Worm (Caenorhabditis elegans): ENCODE measurements around the gene mes-2.
A peak's percentile ranks its signal among the peaks of the same experiment; 100 is the strongest.

Gene mes-2

DNA sequence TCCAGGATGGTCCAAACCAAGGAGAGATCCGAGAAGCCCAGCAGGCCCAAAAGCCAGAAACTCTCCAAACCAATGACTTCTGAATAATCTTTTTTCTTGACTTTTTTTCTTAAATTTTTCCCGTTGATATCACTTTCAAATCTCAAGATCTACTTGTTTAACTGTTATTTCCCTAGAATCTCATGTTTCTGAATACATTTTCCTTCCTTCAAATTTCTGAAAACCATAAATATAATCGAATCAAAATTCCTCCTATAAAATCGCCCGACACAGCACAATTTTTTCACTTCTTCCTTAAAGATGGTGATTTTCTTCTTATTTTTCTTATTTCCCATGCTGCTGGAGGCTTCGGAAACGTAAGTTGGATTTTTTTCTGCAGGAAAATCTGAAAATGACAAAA is 4.4 kb downstream of the mes-2 start, which contains the start of gene F26H11.8:
F26H11.8 (plus strand) TSS at position 301 of the 400 bp plus-strand sequence.
- TF ChIP-seq zip-8 (tag; optimal IDR thresholded peaks at IDR 0.05): no peak
- TF ChIP-seq drap-1 (GFP tag; optimal IDR thresholded peaks at IDR 0.05): no peak
- no peak for TF ChIP-seq unc-62 (GFP tag; optimal IDR thresholded peaks at IDR 0.05)
- TF ChIP-seq nhr-28 (tag; optimal IDR thresholded peaks at IDR 0.05): no peak
- TF ChIP-seq sem-2 (GFP tag; optimal IDR thresholded peaks at IDR 0.05): no peak
- no peak for TF ChIP-seq hlh-1 (tag; optimal IDR thresholded peaks at IDR 0.05)

DNA sequence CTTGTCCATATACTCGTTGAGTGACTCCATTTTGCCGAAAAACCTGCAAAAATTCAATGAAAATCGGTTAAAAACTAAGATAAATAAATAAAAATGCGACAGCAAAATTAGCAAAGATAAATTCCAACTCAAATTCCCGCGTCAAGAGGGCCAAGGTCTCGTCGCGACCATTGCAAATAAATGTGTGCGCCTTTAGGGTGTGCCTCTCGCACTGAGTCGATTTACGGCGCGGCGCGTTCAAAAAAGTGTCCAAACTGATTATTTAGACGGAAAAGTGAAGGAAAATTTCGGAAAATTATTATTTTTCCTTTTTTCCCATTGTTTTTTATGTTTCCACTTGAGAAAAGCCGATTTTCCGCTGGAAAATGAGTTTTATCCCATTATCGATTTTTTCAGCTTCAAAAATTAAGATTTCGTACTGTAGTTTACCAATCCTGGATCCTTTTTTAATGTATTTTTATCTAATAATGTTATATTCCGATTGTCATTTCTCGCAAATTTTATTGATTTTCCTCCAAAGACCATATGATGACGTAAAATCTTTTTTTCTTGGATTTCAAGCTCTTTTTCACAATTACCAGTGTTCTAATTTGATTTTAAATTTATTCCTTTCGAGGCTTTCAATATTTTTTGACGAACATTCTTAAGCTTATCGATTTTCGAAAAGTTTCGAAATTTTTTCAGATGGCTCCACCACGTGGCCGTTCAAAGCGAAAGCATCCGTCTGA is 6.4 kb downstream of the mes-2 start, which contains the start of the genes kbp-3 and nurf-1:
kbp-3 (minus strand) TSS at position 43 of the 728 bp plus-strand sequence.
nurf-1 (plus strand) TSS at position 678 of the 728 bp plus-strand sequence.
- TF ChIP-seq zip-8 (tag; optimal IDR thresholded peaks at IDR 0.05) (no peak), hlh-1 (tag; optimal IDR thresholded peaks at IDR 0.05) (peak; percentile 37), snpc-4 (tag; optimal IDR thresholded peaks at IDR 0.05) (no peak), bed-3 (GFP tag; optimal IDR thresholded peaks at IDR 0.05) (no peak), lin-13 (tag; optimal IDR thresholded peaks at IDR 0.05) (peak; percentile 49), nhr-237 (tag; optimal IDR thresholded peaks at IDR 0.05) (peak; percentile 22), ceh-83 (GFP tag; optimal IDR thresholded peaks at IDR 0.05) (no peak), unc-62 (GFP tag; optimal IDR thresholded peaks at IDR 0.05) (peak; percentile 18), pha-4 (tag; optimal IDR thresholded peaks at IDR 0.05) (peak; percentile 32), unc-120 (tag; optimal IDR thresholded peaks at IDR 0.05; ENCODE audit: poor library complexity, severe bottlenecking) (peak; percentile 56), cnd-1 (tag; optimal IDR thresholded peaks at IDR 0.05) (peak; percentile 1), ceh-39 (tag; optimal IDR thresholded peaks at IDR 0.05) (peak; percentile 15), unc-39 (tag; optimal IDR thresholded peaks at IDR 0.05) (no peak), sptf-1 (tag; optimal IDR thresholded peaks at IDR 0.05) (peak; percentile 21), lsy-2 (tag; optimal IDR thresholded peaks at IDR 0.05) (peak; percentile 62), ceh-43 (GFP tag; optimal IDR thresholded peaks at IDR 0.05) (no peak), nhr-28 (tag; optimal IDR thresholded peaks at IDR 0.05) (no peak), ces-1 (GFP tag; optimal IDR thresholded peaks at IDR 0.05) (peak; percentile 57), elt-3 (tag; optimal IDR thresholded peaks at IDR 0.05) (no peak), mab-5 (tag; optimal IDR thresholded peaks at IDR 0.05) (no peak), mep-1 (tag; optimal IDR thresholded peaks at IDR 0.05) (peak; percentile 79)

DNA sequence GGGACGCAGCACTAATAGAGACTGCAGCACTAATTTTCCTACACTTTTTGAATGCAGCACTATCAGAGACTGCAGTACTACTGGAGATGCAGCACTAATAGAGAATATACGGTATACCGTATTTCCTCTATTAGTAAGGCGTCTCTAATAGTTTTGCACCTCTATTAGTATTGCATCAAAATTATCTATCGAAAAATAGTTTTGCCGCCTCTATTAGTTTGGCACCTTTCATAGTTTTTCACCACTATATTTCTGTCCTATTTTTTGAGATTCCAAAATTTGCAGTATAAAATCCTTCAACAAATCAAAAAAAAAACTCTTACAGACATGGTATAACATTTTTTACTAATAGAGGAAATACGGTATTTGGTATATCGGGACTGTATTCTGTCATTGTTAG is 10.0 kb downstream of the mes-2 start:
- TF ChIP-seq mab-5 (tag; optimal IDR thresholded peaks at IDR 0.05) (no peak), ceh-83 (GFP tag; optimal IDR thresholded peaks at IDR 0.05) (no peak), elt-1 (tag; optimal IDR thresholded peaks at IDR 0.05; ENCODE audit: borderline replicate concordance, insufficient read depth) (no peak), blmp-1 (tag; optimal IDR thresholded peaks at IDR 0.05) (no peak), ces-1 (GFP tag; optimal IDR thresholded peaks at IDR 0.05) (no peak), unc-120 (tag; optimal IDR thresholded peaks at IDR 0.05; ENCODE audit: poor library complexity, severe bottlenecking) (no peak), lsy-2 (tag; optimal IDR thresholded peaks at IDR 0.05) (no peak), snpc-4 (tag; optimal IDR thresholded peaks at IDR 0.05) (no peak), sptf-1 (tag; optimal IDR thresholded peaks at IDR 0.05) (no peak)

DNA sequence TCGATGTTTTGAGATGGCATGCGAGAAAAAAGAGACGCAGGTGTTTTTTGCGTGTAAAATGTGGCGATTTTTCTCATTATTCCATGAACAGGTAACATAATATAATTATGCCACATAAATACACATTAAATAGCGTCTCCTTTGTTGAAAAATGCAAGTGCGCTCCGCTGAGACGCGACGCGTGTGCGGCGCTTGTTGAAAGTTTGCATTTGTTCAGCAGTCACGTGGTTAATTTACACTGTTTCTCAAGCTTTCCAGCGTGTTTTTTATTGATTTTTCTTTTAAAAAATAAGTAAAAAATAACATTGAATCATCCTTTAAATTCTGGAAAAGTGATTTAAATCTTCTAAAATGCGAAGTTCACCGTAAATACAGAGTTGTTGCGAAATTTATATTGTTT is 15.8 kb downstream of the mes-2 start:
- TF ChIP-seq flh-1 (GFP tag; optimal IDR thresholded peaks at IDR 0.05) (no peak), mls-2 (tag; optimal IDR thresholded peaks at IDR 0.05) (no peak), sptf-1 (tag; optimal IDR thresholded peaks at IDR 0.05) (peak; percentile 18), ces-1 (GFP tag; optimal IDR thresholded peaks at IDR 0.05) (peak; percentile 91), ztf-11 (tag; optimal IDR thresholded peaks at IDR 0.05) (no peak), ceh-43 (GFP tag; optimal IDR thresholded peaks at IDR 0.05) (peak; percentile 25), tbx-8 (GFP tag; optimal IDR thresholded peaks at IDR 0.05) (no peak), ceh-83 (GFP tag; optimal IDR thresholded peaks at IDR 0.05) (peak; percentile 26), nhr-12 (tag; optimal IDR thresholded peaks at IDR 0.05) (no peak), unc-120 (tag; optimal IDR thresholded peaks at IDR 0.05; ENCODE audit: poor library complexity, severe bottlenecking) (peak; percentile 32), nhr-237 (tag; optimal IDR thresholded peaks at IDR 0.05) (peak; percentile 85), ceh-39 (tag; optimal IDR thresholded peaks at IDR 0.05) (peak; percentile 64), lsy-2 (tag; optimal IDR thresholded peaks at IDR 0.05) (peak; percentile 69), zip-8 (tag; optimal IDR thresholded peaks at IDR 0.05) (no peak), cnd-1 (tag; optimal IDR thresholded peaks at IDR 0.05) (no peak), blmp-1 (tag; optimal IDR thresholded peaks at IDR 0.05) (no peak), lin-32 (GFP tag; optimal IDR thresholded peaks at IDR 0.05) (no peak), lin-13 (tag; optimal IDR thresholded peaks at IDR 0.05) (peak; percentile 82), elt-1 (tag; optimal IDR thresholded peaks at IDR 0.05; ENCODE audit: borderline replicate concordance, insufficient read depth) (no peak), snpc-4 (tag; optimal IDR thresholded peaks at IDR 0.05) (no peak), nhr-28 (tag; optimal IDR thresholded peaks at IDR 0.05) (no peak), hlh-1 (tag; optimal IDR thresholded peaks at IDR 0.05) (peak; percentile 54), unc-39 (tag; optimal IDR thresholded peaks at IDR 0.05) (no peak), mep-1 (tag; optimal IDR thresholded peaks at IDR 0.05) (peak; percentile 82), drap-1 (GFP tag; optimal IDR thresholded peaks at IDR 0.05) (no peak), nhr-76 (tag; optimal IDR thresholded peaks at IDR 0.05) (no peak), unc-62 (GFP tag; optimal IDR thresholded peaks at IDR 0.05) (no peak), sem-2 (GFP tag; optimal IDR thresholded peaks at IDR 0.05) (no peak), mab-5 (tag; optimal IDR thresholded peaks at IDR 0.05) (no peak), pha-4 (tag; optimal IDR thresholded peaks at IDR 0.05) (peak; percentile 95), nhr-2 (tag; optimal IDR thresholded peaks at IDR 0.05) (peak; percentile 12), M03D4.4 (tag; optimal IDR thresholded peaks at IDR 0.05) (peak; percentile 2), ham-2 (GFP tag; optimal IDR thresholded peaks at IDR 0.05) (peak; percentile 52), bed-3 (GFP tag; optimal IDR thresholded peaks at IDR 0.05) (no peak), elt-3 (tag; optimal IDR thresholded peaks at IDR 0.05) (no peak)
